Worm (Caenorhabditis elegans) whole organism, L2 larva: ENCODE data around the gene vang-1.

ENCODE experiments used
- C34F6.9 ChIP-seq: fragments of 150-350 bp; optimal IDR thresholded peaks from 2 replicates; lab custom pipeline; 2014; ENCODE audit warnings: missing biosample characterization, missing genetic modification characterization
- F13H6.1 ChIP-seq: sonication (generic microtip); optimal IDR thresholded peaks from 2 replicates; lab custom pipeline; 2016; ENCODE audit warnings: missing genetic modification characterization, missing compliant biosample characterization
- R02D3.7 ChIP-seq: fragments of 150-350 bp; optimal IDR thresholded peaks from 2 replicates; lab custom pipeline; 2014; ENCODE audit warnings: missing biosample characterization, missing genetic modification characterization
- Y55F3AM.14 ChIP-seq: fragments of 200-800 bp; sonication (Bioruptor generic); optimal IDR thresholded peaks from 2 replicates; lab custom pipeline; 2018; ENCODE audit warnings: mild to moderate bottlenecking, missing genetic modification characterization, missing compliant biosample characterization
- ZK546.5 ChIP-seq: sonication (generic microtip); optimal IDR thresholded peaks from 2 replicates; lab custom pipeline; 2017; ENCODE audit warnings: missing biosample characterization, missing genetic modification characterization
- alr-1 ChIP-seq: fragments of 150-350 bp; optimal IDR thresholded peaks from 2 replicates; lab custom pipeline; 2014; ENCODE audit warnings: missing biosample characterization, missing genetic modification characterization
- ama-1 ChIP-seq: fragments of 150-350 bp; optimal IDR thresholded peaks from 2 replicates; lab custom pipeline; 2018; ENCODE audit warnings: inconsistent platforms
- blmp-1 ChIP-seq: sonication (generic microtip); optimal IDR thresholded peaks from 2 replicates; lab custom pipeline; 2017; ENCODE audit warnings: missing genetic modification characterization, mild to moderate bottlenecking, missing compliant biosample characterization, antibody characterized with exemption, moderate library complexity; ENCODE audit not compliant: insufficient read depth
- ceh-16 ChIP-seq: fragments of 150-350 bp; optimal IDR thresholded peaks from 2 replicates; lab custom pipeline; 2014; ENCODE audit warnings: missing biosample characterization, missing genetic modification characterization
- ceh-82 ChIP-seq: fragments of 150-350 bp; optimal IDR thresholded peaks from 2 replicates; lab custom pipeline; 2014; ENCODE audit warnings: missing biosample characterization, missing genetic modification characterization
- dmd-4 ChIP-seq: sonication (generic microtip); optimal IDR thresholded peaks from 2 replicates; lab custom pipeline; 2017; ENCODE audit warnings: missing biosample characterization, missing genetic modification characterization
- egl-27 ChIP-seq: sonication (generic microtip); optimal IDR thresholded peaks from 3 replicates; lab custom pipeline; 2017; ENCODE audit warnings: missing biosample characterization, missing genetic modification reagents, missing genetic modification characterization
- elt-1 ChIP-seq: fragments of 150-350 bp; optimal IDR thresholded peaks from 2 replicates; lab custom pipeline; 2014; ENCODE audit warnings: missing biosample characterization, missing genetic modification characterization
- elt-3 ChIP-seq: sonication (generic microtip); optimal IDR thresholded peaks from 2 replicates; lab custom pipeline; 2017; ENCODE audit warnings: missing biosample characterization, missing genetic modification characterization
- fos-1 ChIP-seq: fragments of 150-350 bp; optimal IDR thresholded peaks from 2 replicates; lab custom pipeline; 2014; ENCODE audit warnings: missing biosample characterization, missing genetic modification characterization
- gmeb-1 ChIP-seq: fragments of 150-350 bp; optimal IDR thresholded peaks from 2 replicates; lab custom pipeline; 2014; ENCODE audit warnings: missing biosample characterization, missing genetic modification characterization
- lin-11 ChIP-seq: fragments of 150-350 bp; sonication (generic microtip); optimal IDR thresholded peaks from 2 replicates; lab custom pipeline; 2014; ENCODE audit warnings: missing biosample characterization, missing genetic modification characterization, inconsistent platforms, mixed read lengths
- lin-13 ChIP-seq: fragments of 150-350 bp; optimal IDR thresholded peaks from 2 replicates; lab custom pipeline; 2014; ENCODE audit warnings: missing biosample characterization, missing genetic modification reagents, missing genetic modification characterization
- lin-39 ChIP-seq: fragments of 150-350 bp; optimal IDR thresholded peaks from 2 replicates; lab custom pipeline; 2014; ENCODE audit warnings: missing biosample characterization, missing genetic modification reagents, missing genetic modification characterization
- lsy-2 ChIP-seq, 2 experiments: fragments of 150-350 bp in 1 of 2; sonication (generic microtip) in 1 of 2; optimal IDR thresholded peaks; 2 replicates each; lab custom pipeline; 2014 to 2017; ENCODE audit warnings: missing biosample characterization in 2 of 2, missing genetic modification characterization in 2 of 2
- mab-5 ChIP-seq: fragments of 150-350 bp; optimal IDR thresholded peaks from 2 replicates; lab custom pipeline; 2014; ENCODE audit warnings: missing biosample characterization, missing genetic modification characterization
- mbf-1 ChIP-seq: sonication (generic microtip); optimal IDR thresholded peaks from 2 replicates; lab custom pipeline; 2017; ENCODE audit warnings: missing biosample characterization, missing genetic modification characterization
- mdl-1 ChIP-seq, 2 experiments: fragments of 150-350 bp in 1 of 2; sonication (generic microtip) in 1 of 2; optimal IDR thresholded peaks; 2 replicates each; lab custom pipeline; 2017; ENCODE audit warnings: missing biosample characterization in 2 of 2, missing genetic modification characterization in 2 of 2
- nhr-11 ChIP-seq: fragments of 150-350 bp; optimal IDR thresholded peaks from 2 replicates; lab custom pipeline; 2014; ENCODE audit warnings: missing biosample characterization, missing genetic modification characterization
- nhr-12 ChIP-seq: fragments of 150-350 bp; optimal IDR thresholded peaks from 2 replicates; lab custom pipeline; 2014; ENCODE audit warnings: missing biosample characterization, missing genetic modification characterization
- nhr-129 ChIP-seq: fragments of 150-350 bp; optimal IDR thresholded peaks from 2 replicates; lab custom pipeline; 2014; ENCODE audit warnings: missing biosample characterization, missing genetic modification characterization
- nhr-21 ChIP-seq: fragments of 150-350 bp; optimal IDR thresholded peaks from 2 replicates; lab custom pipeline; 2014; ENCODE audit warnings: missing biosample characterization, missing genetic modification characterization
- nhr-23 ChIP-seq: fragments of 150-350 bp; optimal IDR thresholded peaks from 2 replicates; lab custom pipeline; 2014; ENCODE audit warnings: missing biosample characterization, missing genetic modification reagents, missing genetic modification characterization
- nhr-237 ChIP-seq: fragments of 150-350 bp; optimal IDR thresholded peaks from 2 replicates; lab custom pipeline; 2014; ENCODE audit warnings: missing biosample characterization, missing genetic modification characterization
- nhr-25 ChIP-seq: fragments of 150-350 bp; sonication (generic microtip); optimal IDR thresholded peaks from 3 replicates; lab custom pipeline; 2014; ENCODE audit warnings: missing biosample characterization, missing genetic modification characterization
- nhr-6 ChIP-seq: fragments of 150-350 bp; optimal IDR thresholded peaks from 2 replicates; lab custom pipeline; 2014; ENCODE audit warnings: missing biosample characterization, missing genetic modification characterization
- nhr-77 ChIP-seq: fragments of 150-350 bp; optimal IDR thresholded peaks from 2 replicates; lab custom pipeline; 2014; ENCODE audit warnings: missing biosample characterization, missing genetic modification characterization
- peb-1 ChIP-seq: fragments of 150-350 bp; optimal IDR thresholded peaks from 2 replicates; lab custom pipeline; 2014; ENCODE audit warnings: missing biosample characterization, missing genetic modification characterization
- sem-4 ChIP-seq: fragments of 150-350 bp; optimal IDR thresholded peaks from 2 replicates; lab custom pipeline; 2014; ENCODE audit warnings: missing biosample characterization, missing genetic modification reagents, missing genetic modification characterization
- skn-1 ChIP-seq: sonication (generic microtip); optimal IDR thresholded peaks from 2 replicates; lab custom pipeline; 2017; ENCODE audit warnings: missing biosample characterization, missing genetic modification characterization
- sma-3 ChIP-seq: sonication (generic microtip); optimal IDR thresholded peaks from 2 replicates; lab custom pipeline; 2016; ENCODE audit warnings: missing genetic modification reagents, missing genetic modification characterization, missing compliant biosample characterization
- sma-9 ChIP-seq, 2 experiments: fragments of 150-350 bp in 1 of 2; sonication (generic microtip) in 1 of 2; optimal IDR thresholded peaks; 2 replicates each; lab custom pipeline; 2014 to 2016; ENCODE audit warnings: missing genetic modification characterization in 2 of 2, mild to moderate bottlenecking in 1 of 2, missing biosample characterization in 1 of 2, missing compliant biosample characterization in 1 of 2, missing genetic modification reagents in 1 of 2, moderate library complexity in 1 of 2
- snpc-4 ChIP-seq: fragments of 150-350 bp; optimal IDR thresholded peaks from 2 replicates; lab custom pipeline; 2014; ENCODE audit warnings: missing biosample characterization, missing genetic modification characterization
- unc-39 ChIP-seq: fragments of 150-350 bp; optimal IDR thresholded peaks from 2 replicates; lab custom pipeline; 2014; ENCODE audit warnings: missing biosample characterization, missing genetic modification characterization
- unc-55 ChIP-seq: fragments of 150-350 bp; sonication (generic microtip); optimal IDR thresholded peaks from 3 replicates; lab custom pipeline; 2014; ENCODE audit warnings: missing biosample characterization, missing genetic modification reagents, missing genetic modification characterization
- unc-62 ChIP-seq: fragments of 150-350 bp; optimal IDR thresholded peaks from 2 replicates; lab custom pipeline; 2014; ENCODE audit warnings: missing biosample characterization, missing genetic modification reagents, missing genetic modification characterization
- zag-1 ChIP-seq: fragments of 150-350 bp; optimal IDR thresholded peaks from 2 replicates; lab custom pipeline; 2014; ENCODE audit warnings: missing biosample characterization, missing genetic modification characterization
- ztf-1 ChIP-seq: fragments of 200-800 bp; sonication (Bioruptor generic); conservative IDR thresholded peaks from 2 replicates; pipeline ENCODE4 v1.3.6; 2022; ENCODE audit warnings: missing genetic modification characterization, missing compliant biosample characterization
- ztf-11 ChIP-seq: sonication (generic microtip); optimal IDR thresholded peaks from 2 replicates; lab custom pipeline; 2017; ENCODE audit warnings: missing biosample characterization, missing genetic modification characterization
- ztf-4 ChIP-seq: fragments of 150-350 bp; optimal IDR thresholded peaks from 2 replicates; lab custom pipeline; 2014; ENCODE audit warnings: missing biosample characterization, missing genetic modification characterization

The vang-1 gene

ce11 chrX:2879529-2880265 is 6.0 kb upstream of the vang-1 start, which contains the start of gene F53B3.5:
F53B3.5 (minus strand) TSS chrX:2879579.
- TF ChIP-seq elt-1 (tag; lab: Kevin White, UChicago) (peak; percentile 65), nhr-25 (tag; lab: Kevin White, UChicago) (peak; percentile 36), mdl-1 (tag; optimal IDR thresholded peaks at IDR 0.05; lab: Kevin White, UChicago) (no peak), egl-27 (tag; lab: Kevin White, UChicago) (no peak), fos-1 (tag; lab: Kevin White, UChicago) (peak; percentile 14), ceh-16 (tag; lab: Kevin White, UChicago) (peak; percentile 81)

- TF ChIP-seq nhr-21 (tag; lab: Kevin White, UChicago) (peak; percentile 22), lsy-2 (tag; optimal IDR thresholded peaks at IDR 0.05; lab: Kevin White, UChicago) (peak in 1 of 2 experiments; percentile 34), ama-1 (lab: Kevin White, UChicago) (peak; percentile 45), gmeb-1 (tag; lab: Kevin White, UChicago) (no peak), ztf-1 (no peak)
Measured at ce11 chrX:2890041-2890650, 4.5 kb downstream of the vang-1 start.

DNA sequence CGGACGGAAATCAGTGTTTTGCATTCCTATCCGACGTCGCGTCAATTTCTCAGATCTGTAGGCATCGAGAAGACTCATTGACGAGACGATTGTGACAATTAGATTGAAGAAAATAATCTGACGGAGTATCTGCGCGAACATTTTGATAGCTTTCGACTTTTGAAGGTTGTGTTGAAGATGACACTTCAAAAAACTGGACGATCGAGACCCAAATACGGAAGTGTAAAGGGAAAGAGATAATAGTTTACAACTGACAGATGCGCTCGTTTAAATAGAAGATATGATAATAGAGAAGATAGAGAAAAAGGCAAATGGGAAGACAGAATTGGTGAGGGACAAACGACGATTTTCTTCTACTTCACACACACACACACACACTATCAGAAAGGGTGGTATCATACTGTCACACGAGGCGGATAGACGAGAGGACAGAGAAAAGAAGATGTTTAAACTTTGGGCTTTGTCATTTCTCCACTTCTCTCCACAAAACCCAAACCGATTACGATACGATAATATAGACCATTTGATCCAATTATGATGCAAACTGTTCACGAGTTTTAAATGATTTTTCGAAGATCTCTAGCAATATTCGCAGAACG is 5.6 kb downstream of the vang-1 start, which contains the start of gene B0410.3:
Gene B0410.3, minus strand, starts transcription at position 351 of the 599 bp plus-strand sequence.
- peak; percentile 94 for TF ChIP-seq nhr-21 (tag; lab: Kevin White, UChicago)
- no peak for TF ChIP-seq elt-3
- TF ChIP-seq nhr-237 (tag; lab: Kevin White, UChicago) = no peak
- TF ChIP-seq blmp-1 (tag; lab: Kevin White, UChicago) = peak; percentile 81
- TF ChIP-seq nhr-11 (tag; lab: Kevin White, UChicago) = no peak
- no peak for TF ChIP-seq ceh-16 (tag; lab: Kevin White, UChicago)
- TF ChIP-seq F13H6.1 = peak; percentile 31
- TF ChIP-seq ztf-1 = no peak
- TF ChIP-seq lin-11 (tag; lab: Kevin White, UChicago) = no peak
- no peak for TF ChIP-seq gmeb-1 (tag; lab: Kevin White, UChicago)
- TF ChIP-seq egl-27 (tag; lab: Kevin White, UChicago) = peak; percentile 65
- no peak for TF ChIP-seq zag-1
- TF ChIP-seq mdl-1 (tag; optimal IDR thresholded peaks at IDR 0.05; lab: Kevin White, UChicago) = peak; percentile 53 to 66
- TF ChIP-seq ceh-82 (tag; lab: Kevin White, UChicago) = no peak
- TF ChIP-seq fos-1 (tag; lab: Kevin White, UChicago) = no peak
- no peak for TF ChIP-seq snpc-4 (tag; lab: Kevin White, UChicago)
- peak; percentile 75 for TF ChIP-seq ama-1 (lab: Kevin White, UChicago)
- no peak for TF ChIP-seq elt-1 (tag; lab: Kevin White, UChicago)
- no peak for TF ChIP-seq peb-1 (tag; lab: Kevin White, UChicago)
- peak; percentile 74 for TF ChIP-seq sma-3 (GFP tag; lab: Kevin White, UChicago)
- peak; percentile 51 for TF ChIP-seq nhr-6 (tag; lab: Kevin White, UChicago)
- no peak for TF ChIP-seq ZK546.5 (tag; lab: Kevin White, UChicago)
- no peak for TF ChIP-seq mab-5 (tag; lab: Kevin White, UChicago)
- TF ChIP-seq sma-9 (GFP tag; optimal IDR thresholded peaks at IDR 0.05; lab: Kevin White, UChicago) = peak; percentile 94
- no peak for TF ChIP-seq sma-9 (tag; optimal IDR thresholded peaks at IDR 0.05; lab: Kevin White, UChicago)
- no peak for TF ChIP-seq unc-39
- TF ChIP-seq nhr-23 (tag; lab: Kevin White, UChicago) = no peak
- no peak for TF ChIP-seq Y55F3AM.14 (GFP tag; lab: Kevin White, UChicago)
- TF ChIP-seq ztf-4 = peak; percentile 58
- TF ChIP-seq nhr-129 (tag; lab: Kevin White, UChicago) = peak; percentile 90
- peak; percentile 59 for TF ChIP-seq sem-4 (tag; lab: Kevin White, UChicago)
- TF ChIP-seq nhr-25 (tag; lab: Kevin White, UChicago) = peak; percentile 92
- peak in 1 of 2 experiments; percentile 47 for TF ChIP-seq lsy-2 (tag; optimal IDR thresholded peaks at IDR 0.05; lab: Kevin White, UChicago)
- TF ChIP-seq R02D3.7 (tag; lab: Kevin White, UChicago) = no peak
- no peak for TF ChIP-seq lin-13 (GFP tag; lab: Kevin White, UChicago)
- no peak for TF ChIP-seq lin-39 (tag; lab: Kevin White, UChicago)
- TF ChIP-seq skn-1 (tag; lab: Kevin White, UChicago) = no peak
- TF ChIP-seq mbf-1 (tag; lab: Kevin White, UChicago) = no peak
- TF ChIP-seq unc-62 = no peak
- TF ChIP-seq nhr-77 (tag; lab: Kevin White, UChicago) = no peak
- TF ChIP-seq C34F6.9 (tag; lab: Kevin White, UChicago) = peak; percentile 17
- TF ChIP-seq ztf-11 (tag; lab: Kevin White, UChicago) = no peak
- no peak for TF ChIP-seq dmd-4 (tag; lab: Kevin White, UChicago)
- no peak for TF ChIP-seq nhr-12
- TF ChIP-seq alr-1 = no peak
- TF ChIP-seq unc-55 (GFP tag; lab: Kevin White, UChicago) = no peak
